Worm (Caenorhabditis elegans) whole organism, young adult: ENCODE data around the gene rfip-1.

Experiments used
- B0019.2 ChIP-seq: fragments of 200-800 bp; sonication (Bioruptor generic); conservative IDR thresholded peaks from 2 replicates; pipeline ENCODE4 v1.3.6; 2022; ENCODE audit warnings: missing genetic modification reagents, missing genetic modification characterization, missing compliant biosample characterization
- B0035.1 ChIP-seq: sonication (generic microtip); optimal IDR thresholded peaks from 2 replicates; lab custom pipeline; 2016; ENCODE audit warnings: missing genetic modification characterization, mild to moderate bottlenecking, missing compliant biosample characterization, missing genotype, missing genetic modification reagents
- F37B4.10 ChIP-seq: fragments of 200-800 bp; sonication (Bioruptor generic); IDR thresholded peaks from 2 replicates; pipeline ENCODE4 v1.3.6; 2022; ENCODE audit warnings: missing genetic modification characterization, missing compliant biosample characterization
- K12H6.12 ChIP-seq: fragments of 200-800 bp; sonication (Bioruptor generic); optimal IDR thresholded peaks from 2 replicates; lab custom pipeline; 2018; ENCODE audit warnings: mild to moderate bottlenecking, missing genetic modification characterization, missing compliant biosample characterization
- T07F8.4 ChIP-seq: sonication (generic microtip); optimal IDR thresholded peaks from 2 replicates; lab custom pipeline; 2016; ENCODE audit warnings: mild to moderate bottlenecking, missing genetic modification characterization, moderate library complexity, missing compliant biosample characterization
- Y79H2A.3 ChIP-seq: fragments of 200-800 bp; sonication (Bioruptor generic); conservative IDR thresholded peaks from 2 replicates; pipeline ENCODE4 v1.3.6; 2022; ENCODE audit warnings: missing genetic modification reagents, missing genetic modification characterization, missing compliant biosample characterization
- ama-1 ChIP-seq, 3 experiments: fragments of 150-350 bp in 1 of 3; sonication (generic microtip) in 2 of 3; optimal IDR thresholded peaks; 2 replicates each; lab custom pipeline; 2014 to 2018; ENCODE audit warnings: missing biosample characterization in 2 of 3, missing genetic modification characterization in 2 of 3, missing genetic modification reagents in 2 of 3
- aptf-2 ChIP-seq: fragments of 200-800 bp; sonication (Bioruptor generic); conservative IDR thresholded peaks from 2 replicates; pipeline ENCODE4 v1.3.6; 2022; ENCODE audit warnings: missing genetic modification reagents, missing genetic modification characterization, missing compliant biosample characterization
- aptf-3 ChIP-seq: fragments of 200-800 bp; sonication (Bioruptor generic); IDR thresholded peaks from 2 replicates; pipeline ENCODE4 v1.3.6; 2022; ENCODE audit warnings: missing genetic modification characterization, missing compliant biosample characterization
- attf-5 ChIP-seq: fragments of 200-800 bp; sonication (Bioruptor generic); optimal IDR thresholded peaks from 2 replicates; lab custom pipeline; 2018; ENCODE audit warnings: mild to moderate bottlenecking, missing genetic modification characterization, missing compliant biosample characterization
- attf-6 ChIP-seq: fragments of 200-800 bp; sonication (Bioruptor generic); IDR thresholded peaks from 2 replicates; pipeline ENCODE4 v1.3.6; 2022; ENCODE audit warnings: missing genetic modification reagents, missing genetic modification characterization, missing compliant biosample characterization
- bed-2 ChIP-seq: fragments of 200-800 bp; sonication (Bioruptor generic); IDR thresholded peaks from 2 replicates; pipeline ENCODE4 v1.3.6; 2022; ENCODE audit warnings: missing genetic modification reagents, missing genetic modification characterization, missing compliant biosample characterization
- cebp-1 ChIP-seq, 2 experiments: fragments of 200-800 bp in 1 of 2; sonication (Bioruptor generic) in 1 of 2; sonication (generic microtip) in 1 of 2; IDR thresholded peaks in 1 of 2; optimal IDR thresholded peaks in 1 of 2; 2 replicates each; pipeline versions ENCODE4 v1.3.6 to Lab custom; 2017 to 2022; ENCODE audit warnings: missing compliant biosample characterization in 2 of 2, missing genetic modification characterization in 2 of 2, mild to moderate bottlenecking in 1 of 2, missing genetic modification reagents in 1 of 2, moderate library complexity in 1 of 2
- cebp-2 ChIP-seq: fragments of 200-800 bp; sonication (Bioruptor generic); IDR thresholded peaks from 2 replicates; pipeline ENCODE4 v1.3.6; 2022; ENCODE audit warnings: missing genetic modification characterization, missing compliant biosample characterization
- ceh-58 ChIP-seq: fragments of 200-800 bp; sonication (Bioruptor generic); IDR thresholded peaks from 2 replicates; pipeline ENCODE4 v1.3.6; 2022; ENCODE audit warnings: missing genetic modification characterization, missing compliant biosample characterization
- chd-7 ChIP-seq: sonication (generic microtip); optimal IDR thresholded peaks from 2 replicates; lab custom pipeline; 2016; ENCODE audit warnings: mild to moderate bottlenecking, missing genetic modification characterization, moderate library complexity, missing compliant biosample characterization
- dox-1 ChIP-seq: fragments of 200-800 bp; sonication (Bioruptor generic); IDR thresholded peaks from 2 replicates; pipeline ENCODE4 v1.3.6; 2022; ENCODE audit warnings: missing genetic modification reagents, missing genetic modification characterization, missing compliant biosample characterization
- egl-44 ChIP-seq: fragments of 200-800 bp; sonication (Bioruptor generic); IDR thresholded peaks from 2 replicates; pipeline ENCODE4 v1.3.6; 2022; ENCODE audit warnings: missing genetic modification reagents, missing genetic modification characterization, missing compliant biosample characterization
- egrh-3 ChIP-seq: fragments of 200-800 bp; sonication (Bioruptor generic); IDR thresholded peaks from 2 replicates; pipeline ENCODE4 v1.3.6; 2022; ENCODE audit warnings: missing genetic modification reagents, missing genetic modification characterization, missing compliant biosample characterization
- ets-4 ChIP-seq: fragments of 200-800 bp; sonication (Bioruptor generic); optimal IDR thresholded peaks from 2 replicates; lab custom pipeline; 2018; ENCODE audit warnings: mild to moderate bottlenecking, missing genetic modification characterization, missing compliant biosample characterization
- hlh-26 ChIP-seq: fragments of 200-800 bp; sonication (Bioruptor generic); conservative IDR thresholded peaks from 2 replicates; pipeline ENCODE4 v1.3.6; 2022; ENCODE audit warnings: missing genetic modification reagents, missing genetic modification characterization, missing compliant biosample characterization
- hmg-1.2 ChIP-seq: fragments of 200-800 bp; sonication (Bioruptor generic); IDR thresholded peaks from 2 replicates; pipeline ENCODE4 v1.3.6; 2022; ENCODE audit warnings: missing genetic modification reagents, missing genetic modification characterization, missing compliant biosample characterization
- hmg-20 ChIP-seq: fragments of 200-800 bp; sonication (Bioruptor generic); IDR thresholded peaks from 2 replicates; pipeline ENCODE4 v1.3.6; 2022; ENCODE audit warnings: missing genetic modification reagents, missing genetic modification characterization, missing compliant biosample characterization
- hrde-1 ChIP-seq: sonication (generic microtip); optimal IDR thresholded peaks from 2 replicates; lab custom pipeline; 2016; ENCODE audit warnings: missing genetic modification characterization, mild to moderate bottlenecking, missing compliant biosample characterization, moderate library complexity, missing genotype, missing genetic modification reagents, borderline replicate concordance
- let-526 ChIP-seq: fragments of 200-800 bp; sonication (Bioruptor generic); IDR thresholded peaks from 2 replicates; pipeline ENCODE4 v1.3.6; 2022; ENCODE audit warnings: missing genetic modification reagents, missing genetic modification characterization, missing compliant biosample characterization
- lin-26 ChIP-seq: fragments of 200-800 bp; sonication (Bioruptor generic); IDR thresholded peaks from 2 replicates; pipeline ENCODE4 v1.3.6; 2022; ENCODE audit warnings: missing genetic modification reagents, missing genetic modification characterization, missing compliant biosample characterization
- lin-35 ChIP-seq, 3 experiments: fragments of 150-350 bp in 2 of 3; sonication (generic microtip) in 1 of 3; optimal IDR thresholded peaks; 2 replicates each; lab custom pipeline; 2014 to 2018; ENCODE audit warnings: missing biosample characterization in 3 of 3, missing genetic modification characterization in 3 of 3, missing genetic modification reagents in 3 of 3
- lin-40 ChIP-seq: sonication (generic microtip); optimal IDR thresholded peaks from 2 replicates; lab custom pipeline; 2016; ENCODE audit warnings: missing genetic modification characterization, mild to moderate bottlenecking, missing compliant biosample characterization, missing genotype, missing genetic modification reagents
- madf-6 ChIP-seq: fragments of 200-800 bp; sonication (Bioruptor generic); IDR thresholded peaks from 2 replicates; pipeline ENCODE4 v1.3.6; 2022; ENCODE audit warnings: missing genetic modification reagents, missing genetic modification characterization, missing compliant biosample characterization
- mcd-1 ChIP-seq: fragments of 200-800 bp; sonication (Bioruptor generic); IDR thresholded peaks from 2 replicates; pipeline ENCODE4 v1.3.6; 2022; ENCODE audit warnings: missing genetic modification reagents, missing genetic modification characterization, missing compliant biosample characterization
- nhr-27 ChIP-seq: fragments of 200-800 bp; sonication (Bioruptor generic); optimal IDR thresholded peaks from 2 replicates; lab custom pipeline; 2018; ENCODE audit warnings: mild to moderate bottlenecking, missing genetic modification characterization, moderate library complexity, missing compliant biosample characterization
- nhr-80 ChIP-seq: sonication (generic microtip); optimal IDR thresholded peaks from 2 replicates; lab custom pipeline; 2016; ENCODE audit warnings: missing genetic modification characterization, missing compliant biosample characterization
- pbrm-1 ChIP-seq: fragments of 200-800 bp; sonication (Bioruptor generic); IDR thresholded peaks from 2 replicates; pipeline ENCODE4 v1.3.6; 2022; ENCODE audit warnings: missing genetic modification reagents, missing genetic modification characterization, missing compliant biosample characterization
- pha-4 ChIP-seq: fragments of 150-350 bp; sonication (generic microtip); optimal IDR thresholded peaks from 2 replicates; lab custom pipeline; 2014; ENCODE audit warnings: missing biosample characterization, missing genetic modification reagents, missing genetic modification characterization
- sea-2 ChIP-seq: fragments of 200-800 bp; sonication (Bioruptor generic); IDR thresholded peaks from 2 replicates; pipeline ENCODE4 v1.3.6; 2022; ENCODE audit warnings: missing genetic modification characterization, missing compliant biosample characterization
- snpc-1.1 ChIP-seq: sonication (generic microtip); optimal IDR thresholded peaks from 2 replicates; lab custom pipeline; 2017; ENCODE audit warnings: missing genetic modification characterization, mild to moderate bottlenecking, missing compliant biosample characterization, antibody characterized with exemption, moderate library complexity, missing genotype, missing genetic modification reagents; ENCODE audit not compliant: insufficient read depth
- snpc-1.3 ChIP-seq: sonication (generic microtip); optimal IDR thresholded peaks from 2 replicates; lab custom pipeline; 2017; ENCODE audit warnings: missing genetic modification characterization, mild to moderate bottlenecking, missing compliant biosample characterization, antibody characterized with exemption, moderate library complexity, missing genotype, missing genetic modification reagents; ENCODE audit not compliant: insufficient read depth
- snpc-3.4 ChIP-seq: sonication (generic microtip); optimal IDR thresholded peaks from 2 replicates; lab custom pipeline; 2017; ENCODE audit warnings: missing genetic modification characterization, mild to moderate bottlenecking, missing compliant biosample characterization, antibody characterized with exemption, moderate library complexity, missing genotype, missing genetic modification reagents
- sptf-2 ChIP-seq: fragments of 200-800 bp; sonication (Bioruptor generic); optimal IDR thresholded peaks from 2 replicates; lab custom pipeline; 2018; ENCODE audit warnings: mild to moderate bottlenecking, missing genetic modification characterization, missing compliant biosample characterization
- tlf-1 ChIP-seq: fragments of 200-800 bp; sonication (Bioruptor generic); optimal IDR thresholded peaks from 2 replicates; lab custom pipeline; 2018; ENCODE audit warnings: mild to moderate bottlenecking, missing genetic modification characterization, missing compliant biosample characterization
- zfh-2 ChIP-seq: fragments of 200-800 bp; sonication (Bioruptor generic); conservative IDR thresholded peaks from 2 replicates; pipeline ENCODE4 v1.3.6; 2022; ENCODE audit warnings: missing genetic modification reagents, missing genetic modification characterization, missing compliant biosample characterization
- ztf-26 ChIP-seq: sonication (generic microtip); optimal IDR thresholded peaks from 2 replicates; lab custom pipeline; 2017; ENCODE audit warnings: missing genetic modification characterization, missing compliant biosample characterization

rfip-1 gene

DNA sequence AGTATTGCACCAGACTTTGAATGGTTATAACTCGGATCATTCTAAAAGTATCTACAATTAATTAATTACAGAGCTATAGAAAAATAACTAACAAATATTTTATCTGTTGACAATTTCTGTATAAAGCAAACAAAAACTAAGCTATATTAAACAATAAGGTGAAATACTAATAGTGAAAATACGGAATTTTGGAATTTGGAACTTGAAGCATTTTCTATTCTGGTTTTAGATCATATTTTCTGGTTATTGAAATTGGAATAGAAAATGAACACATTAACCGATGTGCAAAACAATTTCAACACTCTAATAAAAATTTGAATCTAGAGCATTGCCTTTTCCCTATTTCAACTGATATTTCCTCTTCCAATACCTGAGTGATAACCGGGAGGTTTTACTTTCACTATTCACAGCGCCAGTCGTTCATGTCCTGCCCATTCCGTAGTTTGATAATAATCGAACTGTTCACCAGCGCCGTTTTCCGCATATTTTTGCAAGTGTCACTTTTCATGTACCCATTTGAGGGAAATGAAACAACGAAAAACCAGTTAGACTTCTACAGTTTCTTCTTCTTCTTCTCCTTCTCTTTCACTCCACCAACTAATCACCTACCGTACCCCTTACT lies 15.6 kb downstream of the rfip-1 start:
- TF ChIP-seq nhr-80 (tag; lab: Kevin White, UChicago) (peak; percentile 78), dox-1 (GFP tag; lab: Robert Waterston, UW) (no peak), bed-2 (GFP tag; lab: Robert Waterston, UW) (no peak), pbrm-1 (GFP tag; lab: Robert Waterston, UW) (no peak), sea-2 (GFP tag; lab: Robert Waterston, UW) (no peak), chd-7 (tag; lab: Kevin White, UChicago) (no peak)

DNA sequence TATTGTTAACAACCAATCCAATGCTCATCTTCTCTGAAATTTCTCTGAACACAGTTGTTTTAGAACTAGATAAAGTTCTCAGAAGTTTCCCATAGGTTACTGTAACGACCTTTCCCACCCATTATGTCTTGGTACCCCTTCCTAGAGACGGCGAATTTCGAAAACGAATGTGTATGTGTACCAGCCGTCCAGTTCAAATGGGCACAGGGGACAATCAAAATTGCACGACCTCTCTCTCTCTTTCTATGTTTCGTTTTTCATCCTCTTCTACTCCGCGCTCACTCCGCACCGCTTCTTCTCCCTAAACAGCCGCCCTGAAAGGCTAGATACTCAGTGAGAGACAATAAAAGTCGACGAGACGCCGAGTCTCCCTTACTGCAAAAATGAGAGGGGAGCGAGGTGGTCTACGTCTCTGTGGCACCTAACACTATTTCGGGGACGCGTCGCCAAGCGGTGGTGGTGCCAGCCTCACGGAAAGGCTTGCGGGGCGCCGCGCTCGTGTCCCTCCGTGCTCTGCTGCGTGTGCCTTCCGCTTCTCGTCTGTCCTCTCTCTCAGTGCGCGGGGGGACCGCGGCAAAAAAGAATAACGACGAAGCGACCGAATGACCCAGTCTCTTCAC lies 17.2 kb downstream of the rfip-1 start:
- TF ChIP-seq B0019.2 (GFP tag; lab: Robert Waterston, UW) (no peak), ceh-58 (GFP tag; lab: Robert Waterston, UW) (no peak), T07F8.4 (tag; lab: Kevin White, UChicago) (no peak), ets-4 (GFP tag; lab: Kevin White, UChicago) (no peak), tlf-1 (no peak), hlh-26 (GFP tag; lab: Robert Waterston, UW) (no peak), attf-5 (GFP tag; lab: Kevin White, UChicago) (no peak), nhr-27 (tag; lab: Kevin White, UChicago) (peak; percentile 18), hmg-1.2 (GFP tag; lab: Robert Waterston, UW) (peak; percentile 27; the same call in 1 of the 2 replicates), egrh-3 (peak; percentile 91), zfh-2 (GFP tag; lab: Robert Waterston, UW) (peak; percentile 96), egl-44 (GFP tag; lab: Robert Waterston, UW) (no peak), hmg-20 (GFP tag; lab: Robert Waterston, UW) (0 out of 2 replicates have a peak, but pooled peaks have one; percentile 16), snpc-1.3 (tag; lab: Kevin White, UChicago) (no peak), lin-40 (tag; lab: Kevin White, UChicago) (peak; percentile 13), pha-4 (no peak), madf-6 (GFP tag; lab: Robert Waterston, UW) (no peak), B0035.1 (tag; lab: Kevin White, UChicago) (no peak), aptf-3 (GFP tag; lab: Robert Waterston, UW) (0 out of 2 replicates have a peak, but pooled peaks have one; percentile 69), mcd-1 (GFP tag; lab: Robert Waterston, UW) (peak; percentile 55), cebp-1 (GFP tag; IDR thresholded peaks at IDR 0.05; lab: Robert Waterston, UW) (no peak), cebp-1 (tag; optimal IDR thresholded peaks at IDR 0.05; lab: Kevin White, UChicago) (peak; percentile 51), ztf-26 (tag; lab: Kevin White, UChicago) (no peak), let-526 (GFP tag; lab: Robert Waterston, UW) (no peak), K12H6.12 (no peak), cebp-2 (GFP tag; lab: Robert Waterston, UW) (no peak), dox-1 (GFP tag; lab: Robert Waterston, UW) (peak; percentile 38; the same call in 1 of the 2 replicates), lin-35 (GFP tag; optimal IDR thresholded peaks at IDR 0.05; lab: Kevin White, UChicago) (no peak)
- TF ChIP-seq, all 124 proteins: peak for 10

DNA sequence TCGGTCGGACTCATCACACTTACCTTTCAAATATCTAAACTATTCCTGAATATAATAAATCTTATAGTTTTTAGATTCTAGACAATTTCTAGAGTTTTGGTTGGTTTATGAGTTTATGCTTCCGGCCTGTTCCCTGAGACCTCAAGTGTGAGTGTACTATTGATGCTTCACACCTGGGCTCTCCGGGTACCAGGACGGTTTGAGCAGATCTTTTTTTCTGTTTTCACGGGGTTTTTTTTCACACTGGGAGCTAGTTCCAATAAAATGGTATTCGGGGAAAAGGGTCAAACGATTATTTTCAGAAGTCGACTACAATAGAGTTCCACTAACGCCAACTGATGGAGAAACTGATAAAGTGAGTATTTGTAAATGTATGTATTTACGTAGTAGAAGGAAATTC lies 17.8 kb downstream of the rfip-1 start:
- no peak for TF ChIP-seq ama-1 (optimal IDR thresholded peaks at IDR 0.05; lab: Kevin White, UChicago)
- no peak for TF ChIP-seq ama-1 (GFP tag; optimal IDR thresholded peaks at IDR 0.05; lab: Kevin White, UChicago)
- TF ChIP-seq sptf-2, result no peak
- no peak for TF ChIP-seq attf-6 (GFP tag; lab: Robert Waterston, UW)
- no peak for TF ChIP-seq mcd-1 (GFP tag; lab: Robert Waterston, UW)
- no peak for TF ChIP-seq snpc-3.4 (tag; lab: Kevin White, UChicago)
- TF ChIP-seq hrde-1, result no peak
- TF ChIP-seq egl-44 (GFP tag; lab: Robert Waterston, UW), result no peak
- TF ChIP-seq ceh-58 (GFP tag; lab: Robert Waterston, UW), result no peak
- no peak for TF ChIP-seq aptf-2
- no peak for TF ChIP-seq snpc-1.1 (tag; lab: Kevin White, UChicago)
- TF ChIP-seq chd-7 (tag; lab: Kevin White, UChicago), result no peak
- TF ChIP-seq F37B4.10 (GFP tag; lab: Robert Waterston, UW), result no peak
- TF ChIP-seq lin-26 (GFP tag; lab: Robert Waterston, UW), result no peak
- TF ChIP-seq Y79H2A.3, result no peak
- TF ChIP-seq aptf-3 (GFP tag; lab: Robert Waterston, UW), result no peak
